Worm (Caenorhabditis elegans) whole organism, L3 larva: ENCODE measurements around the gene rla-2.
A peak's percentile ranks its signal among the peaks of the same experiment; 100 is the strongest.

Source experiments
- aly-2 ChIP-seq: fragments of 150-350 bp; optimal IDR thresholded peaks from 2 replicates; lab custom pipeline; 2014; ENCODE audit warnings: missing biosample characterization, missing genetic modification characterization
- egl-27 ChIP-seq: sonication (generic microtip); optimal IDR thresholded peaks from 4 replicates; lab custom pipeline; 2017; ENCODE audit warnings: missing biosample characterization, missing genetic modification reagents, missing genetic modification characterization
- elt-3 ChIP-seq, 3 experiments: fragments of 150-350 bp in 1 of 3; sonication (generic microtip) in 2 of 3; optimal IDR thresholded peaks; 2 replicates in 2 of 3; 4 replicates in 1 of 3; lab custom pipeline; 2014 to 2017; ENCODE audit warnings: missing biosample characterization in 3 of 3, missing genetic modification characterization in 3 of 3
- mdl-1 ChIP-seq: fragments of 150-350 bp; optimal IDR thresholded peaks from 2 replicates; lab custom pipeline; 2014; ENCODE audit warnings: missing biosample characterization, missing genetic modification characterization
- skn-1 ChIP-seq: fragments of 150-350 bp; optimal IDR thresholded peaks from 2 replicates; lab custom pipeline; 2014; ENCODE audit warnings: missing biosample characterization, missing genetic modification characterization
- unc-39 ChIP-seq: sonication (generic microtip); optimal IDR thresholded peaks from 4 replicates; lab custom pipeline; 2017; ENCODE audit warnings: missing biosample characterization, missing genetic modification characterization
- unc-62 ChIP-seq: fragments of 150-350 bp; sonication (generic microtip); optimal IDR thresholded peaks from 4 replicates; lab custom pipeline; 2014; ENCODE audit warnings: missing biosample characterization, missing genetic modification reagents, missing genetic modification characterization

- no peak for TF ChIP-seq aly-2 (tag; lab: Kevin White, UChicago)
- TF ChIP-seq unc-62 = peak; percentile 88
- TF ChIP-seq elt-3 (tag; optimal IDR thresholded peaks at IDR 0.05; lab: Kevin White, UChicago) = no peak
- peak; percentile 17 for TF ChIP-seq egl-27
- no peak for TF ChIP-seq mdl-1 (tag; lab: Kevin White, UChicago)
- TF ChIP-seq skn-1 (tag; lab: Kevin White, UChicago) = no peak
- no peak for TF ChIP-seq unc-39 (tag; lab: Kevin White, UChicago)
Measured at ce11 chrIV:13322429-13322828, 47.7 kb downstream of the rla-2 start.
